Fruit fly (Drosophila melanogaster) whole organism, adult: ENCODE data around the gene gdrd.

Experiments
- CG11617 ChIP-seq: fragments of 200-800 bp; sonication (Bioruptor generic); optimal IDR thresholded peaks from 2 replicates; lab custom pipeline; 2017; ENCODE audit warnings: mild to moderate bottlenecking, missing biosample characterization, missing genetic modification reagents, missing genetic modification characterization
- CG12768 ChIP-seq: fragments of 200-800 bp; sonication (Bioruptor generic); optimal IDR thresholded peaks from 2 replicates; lab custom pipeline; 2017; ENCODE audit warnings: missing biosample characterization, missing genetic modification characterization, mild to moderate bottlenecking, moderate library complexity, missing genetic modification reagents
- CG14711 ChIP-seq: fragments of 200-800 bp; sonication (Bioruptor generic); optimal IDR thresholded peaks from 2 replicates; lab custom pipeline; 2018; ENCODE audit warnings: missing biosample characterization, mild to moderate bottlenecking, missing genetic modification characterization, moderate library complexity
- CG1620 ChIP-seq: fragments of 200-800 bp; sonication (Bioruptor generic); optimal IDR thresholded peaks from 2 replicates; lab custom pipeline; 2016; ENCODE audit warnings: missing biosample characterization, missing genetic modification characterization
- CG7101 ChIP-seq: fragments of 200-800 bp; sonication (Bioruptor generic); optimal IDR thresholded peaks from 2 replicates; lab custom pipeline; 2018; ENCODE audit warnings: missing biosample characterization, mild to moderate bottlenecking, missing genetic modification characterization, moderate library complexity
- Clk ChIP-seq: fragments of 200-800 bp; sonication (Bioruptor generic); optimal IDR thresholded peaks from 2 replicates; lab custom pipeline; 2017; ENCODE audit warnings: missing biosample characterization, missing genetic modification characterization
- Crg-1 ChIP-seq: fragments of 200-800 bp; sonication (Bioruptor generic); optimal IDR thresholded peaks from 2 replicates; lab custom pipeline; 2016; ENCODE audit warnings: missing biosample characterization, missing genetic modification characterization
- Mnt ChIP-seq: fragments of 200-800 bp; sonication (Bioruptor generic); optimal IDR thresholded peaks from 2 replicates; lab custom pipeline; 2016; ENCODE audit warnings: missing biosample characterization, mild to moderate bottlenecking, missing genetic modification characterization
- bab1 ChIP-seq: fragments of 200-800 bp; sonication (Bioruptor generic); optimal IDR thresholded peaks from 3 replicates; lab custom pipeline; 2019; ENCODE audit warnings: missing biosample characterization, mild to moderate bottlenecking, missing genetic modification characterization, moderate library complexity
- toe ChIP-seq: fragments of 200-800 bp; sonication (Bioruptor generic); optimal IDR thresholded peaks from 2 replicates; lab custom pipeline; 2016; ENCODE audit warnings: missing biosample characterization, missing genetic modification characterization

DNA sequence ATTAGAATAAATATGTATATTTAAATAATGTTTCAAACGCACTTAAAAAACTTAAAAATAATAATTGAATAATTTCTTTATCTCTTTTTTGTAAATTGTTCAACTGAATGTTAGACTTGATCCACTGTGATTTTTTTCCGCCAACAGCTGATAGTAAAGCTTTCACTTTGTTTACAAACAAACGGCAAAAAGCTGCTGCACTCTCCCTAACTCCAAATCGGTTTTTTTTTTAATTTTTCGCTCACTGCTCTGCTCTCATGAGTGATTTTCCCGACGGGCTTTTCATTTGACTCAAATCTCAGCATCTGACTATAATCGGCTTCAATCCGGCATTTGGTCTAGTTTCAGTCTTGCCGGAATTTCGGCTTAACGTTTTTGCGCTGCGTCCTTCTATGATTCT lies 9.6 kb upstream of the gdrd start:
- TF ChIP-seq Clk (GFP tag; lab: Kevin White, UChicago) (no peak), CG12768 (no peak), CG14711 (tag; lab: Kevin White, UChicago) (no peak), Mnt (GFP tag; lab: Kevin White, UChicago) (no peak), CG11617 (GFP tag; lab: Kevin White, UChicago) (no peak), CG7101 (tag; lab: Kevin White, UChicago) (no peak), toe (GFP tag; lab: Kevin White, UChicago) (no peak), Crg-1 (no peak), CG1620 (GFP tag; lab: Kevin White, UChicago) (no peak), bab1 (no peak)
